Worm (Caenorhabditis elegans): ENCODE measurements around the gene dcaf-1.

Gene dcaf-1

ce11 chrIV:9679296-9679695, 27.2 kb downstream of the dcaf-1 start:
- peak; percentile 86 for TF ChIP-seq elt-2 (tag; optimal IDR thresholded peaks at IDR 0.05)
- no peak for TF ChIP-seq sox-4 (tag; optimal IDR thresholded peaks at IDR 0.05)

ce11 chrIV:9678007-9678406, 28.5 kb downstream of the dcaf-1 start:
- no peak for TF ChIP-seq madf-2 (tag; optimal IDR thresholded peaks at IDR 0.05)
- TF ChIP-seq ztf-16 (tag; optimal IDR thresholded peaks at IDR 0.05) = no peak
- no peak for TF ChIP-seq pqm-1 (tag; optimal IDR thresholded peaks at IDR 0.05)
- no peak for TF ChIP-seq fkh-10 (GFP tag; optimal IDR thresholded peaks at IDR 0.05)
- TF ChIP-seq zip-5 (tag; optimal IDR thresholded peaks at IDR 0.05) = no peak
- TF ChIP-seq ceh-48 (tag; optimal IDR thresholded peaks at IDR 0.05) = no peak
- TF ChIP-seq C38D4.7 (GFP tag; optimal IDR thresholded peaks at IDR 0.05) = no peak
- TF ChIP-seq eyg-1 (tag; optimal IDR thresholded peaks at IDR 0.05) = no peak
- no peak for TF ChIP-seq pax-1 (tag; optimal IDR thresholded peaks at IDR 0.05)
- TF ChIP-seq lim-6 (tag; optimal IDR thresholded peaks at IDR 0.05) = no peak
- no peak for TF ChIP-seq rnt-1 (tag; optimal IDR thresholded peaks at IDR 0.05)
- TF ChIP-seq ceh-14 (tag; optimal IDR thresholded peaks at IDR 0.05) = no peak

- no peak for TF ChIP-seq ceh-2 (tag; optimal IDR thresholded peaks at IDR 0.05)
- no peak for TF ChIP-seq tbx-2 (tag; optimal IDR thresholded peaks at IDR 0.05)
- no peak for TF ChIP-seq hlh-13 (GFP tag; optimal IDR thresholded peaks at IDR 0.05)
- TF ChIP-seq hlh-30 (tag; optimal IDR thresholded peaks at IDR 0.05; ENCODE audit: insufficient read depth) = peak; percentile 45
- no peak for TF ChIP-seq pha-2 (tag; optimal IDR thresholded peaks at IDR 0.05)
- TF ChIP-seq pat-9 (tag; optimal IDR thresholded peaks at IDR 0.05) = no peak
- no peak for TF ChIP-seq rnt-1 (tag; optimal IDR thresholded peaks at IDR 0.05)
- TF ChIP-seq fkh-6 (tag; optimal IDR thresholded peaks at IDR 0.05) = no peak
- TF ChIP-seq zip-5 (tag; optimal IDR thresholded peaks at IDR 0.05) = no peak
- TF ChIP-seq nhr-11 (tag; optimal IDR thresholded peaks at IDR 0.05) = no peak
- no peak for TF ChIP-seq C08G9.2 (tag; optimal IDR thresholded peaks at IDR 0.05)
- peak; percentile 71 for TF ChIP-seq elt-2 (tag; optimal IDR thresholded peaks at IDR 0.05)
- no peak for TF ChIP-seq ref-2 (tag; optimal IDR thresholded peaks at IDR 0.05)
- TF ChIP-seq ceh-45 (GFP tag; IDR thresholded peaks at IDR 0.05) = no peak
- no peak for TF ChIP-seq ceh-48 (tag; optimal IDR thresholded peaks at IDR 0.05)
- TF ChIP-seq Y22D7AL.16 (tag; optimal IDR thresholded peaks at IDR 0.05) = no peak
- TF ChIP-seq che-1 (tag; optimal IDR thresholded peaks at IDR 0.05) = no peak
- TF ChIP-seq C38D4.7 (GFP tag; optimal IDR thresholded peaks at IDR 0.05) = no peak
- no peak for TF ChIP-seq K02D7.2 (tag; optimal IDR thresholded peaks at IDR 0.05)
- no peak for TF ChIP-seq ttx-3 (tag; optimal IDR thresholded peaks at IDR 0.05)
- peak; percentile 7 for TF ChIP-seq ceh-18 (tag; optimal IDR thresholded peaks at IDR 0.05)
- TF ChIP-seq ceh-31 (tag; optimal IDR thresholded peaks at IDR 0.05) = peak; percentile 53
- no peak for TF ChIP-seq nhr-232 (tag; optimal IDR thresholded peaks at IDR 0.05)
- peak; percentile 88 for TF ChIP-seq unc-42 (tag; optimal IDR thresholded peaks at IDR 0.05)
Observed at ce11 chrIV:9677226-9677992, 29.1 kb downstream of the dcaf-1 start.

- no peak for TF ChIP-seq pha-4 (tag; optimal IDR thresholded peaks at IDR 0.05)
- TF ChIP-seq elt-2 (tag; optimal IDR thresholded peaks at IDR 0.05) = peak; percentile 34
Observed at ce11 chrIV:9676535-9676934, 30.0 kb downstream of the dcaf-1 start.

- no peak for TF ChIP-seq ceh-31 (tag; optimal IDR thresholded peaks at IDR 0.05)
- peak; percentile 14 for TF ChIP-seq unc-42 (tag; optimal IDR thresholded peaks at IDR 0.05)
- TF ChIP-seq rnt-1 (tag; optimal IDR thresholded peaks at IDR 0.05) = no peak
- TF ChIP-seq ceh-19 (GFP tag; optimal IDR thresholded peaks at IDR 0.05) = no peak
Observed at ce11 chrIV:9675572-9675971, 31.0 kb downstream of the dcaf-1 start, which contains the start of gene nhr-34. Gene nhr-34 (minus strand): TSS chrIV:9675672.
